Worm (Caenorhabditis elegans) whole organism, young adult: ENCODE data around the gene K08D12.8.

ENCODE experiments used
- B0336.3 ChIP-seq: fragments of 200-800 bp; sonication (Bioruptor generic); IDR thresholded peaks from 2 replicates; pipeline ENCODE4 v1.3.6; 2022; ENCODE audit warnings: missing genetic modification characterization, missing compliant biosample characterization
- C06A6.2 ChIP-seq: fragments of 200-800 bp; sonication (Bioruptor generic); conservative IDR thresholded peaks from 2 replicates; pipeline ENCODE4 v1.3.6; 2022; ENCODE audit warnings: missing genetic modification characterization, missing compliant biosample characterization
- F10E7.11 ChIP-seq: sonication (generic microtip); optimal IDR thresholded peaks from 2 replicates; lab custom pipeline; 2017; ENCODE audit warnings: mild to moderate bottlenecking, missing genetic modification characterization, moderate library complexity, missing compliant biosample characterization
- K11D2.4 ChIP-seq: fragments of 200-800 bp; sonication (Bioruptor generic); IDR thresholded peaks from 2 replicates; pipeline ENCODE4 v1.3.6; 2022; ENCODE audit warnings: missing genetic modification reagents, missing genetic modification characterization, missing compliant biosample characterization
- T26A5.8 ChIP-seq: sonication (generic microtip); optimal IDR thresholded peaks from 2 replicates; lab custom pipeline; 2016; ENCODE audit warnings: missing genetic modification characterization, missing compliant biosample characterization
- Y53F4B.3 ChIP-seq: fragments of 200-800 bp; sonication (Bioruptor generic); IDR thresholded peaks from 2 replicates; pipeline ENCODE4 v1.3.6; 2022; ENCODE audit warnings: missing genetic modification reagents, missing genetic modification characterization, missing compliant biosample characterization
- attf-5 ChIP-seq: fragments of 200-800 bp; sonication (Bioruptor generic); optimal IDR thresholded peaks from 2 replicates; lab custom pipeline; 2018; ENCODE audit warnings: mild to moderate bottlenecking, missing genetic modification characterization, missing compliant biosample characterization
- cebp-1 ChIP-seq, 2 experiments: fragments of 200-800 bp in 1 of 2; sonication (Bioruptor generic) in 1 of 2; sonication (generic microtip) in 1 of 2; IDR thresholded peaks in 1 of 2; optimal IDR thresholded peaks in 1 of 2; 2 replicates each; pipeline versions ENCODE4 v1.3.6 to Lab custom; 2017 to 2022; ENCODE audit warnings: missing compliant biosample characterization in 2 of 2, missing genetic modification characterization in 2 of 2, mild to moderate bottlenecking in 1 of 2, missing genetic modification reagents in 1 of 2, moderate library complexity in 1 of 2
- ceh-27 ChIP-seq: fragments of 200-800 bp; sonication (Bioruptor generic); optimal IDR thresholded peaks from 2 replicates; lab custom pipeline; 2018; ENCODE audit warnings: mild to moderate bottlenecking, missing genetic modification characterization, moderate library complexity, missing compliant biosample characterization
- ceh-91 ChIP-seq: fragments of 200-800 bp; sonication (Bioruptor generic); IDR thresholded peaks from 2 replicates; pipeline ENCODE4 v1.3.6; 2022; ENCODE audit warnings: missing genetic modification reagents, missing genetic modification characterization, missing compliant biosample characterization
- chd-7 ChIP-seq: sonication (generic microtip); optimal IDR thresholded peaks from 2 replicates; lab custom pipeline; 2016; ENCODE audit warnings: mild to moderate bottlenecking, missing genetic modification characterization, moderate library complexity, missing compliant biosample characterization
- die-1 ChIP-seq: sonication (generic microtip); optimal IDR thresholded peaks from 2 replicates; lab custom pipeline; 2016; ENCODE audit warnings: missing genotype, mild to moderate bottlenecking, missing genetic modification characterization, missing compliant biosample characterization
- dpl-1 ChIP-seq: fragments of 150-350 bp; optimal IDR thresholded peaks from 2 replicates; lab custom pipeline; 2014; ENCODE audit warnings: missing biosample characterization, missing genetic modification reagents, missing genetic modification characterization
- egrh-3 ChIP-seq: fragments of 200-800 bp; sonication (Bioruptor generic); IDR thresholded peaks from 2 replicates; pipeline ENCODE4 v1.3.6; 2022; ENCODE audit warnings: missing genetic modification reagents, missing genetic modification characterization, missing compliant biosample characterization
- hrde-1 ChIP-seq: sonication (generic microtip); optimal IDR thresholded peaks from 2 replicates; lab custom pipeline; 2016; ENCODE audit warnings: missing genetic modification characterization, mild to moderate bottlenecking, missing compliant biosample characterization, moderate library complexity, missing genotype, missing genetic modification reagents, borderline replicate concordance
- hsf-1 ChIP-seq: fragments of 200-800 bp; sonication (Bioruptor generic); IDR thresholded peaks from 2 replicates; pipeline ENCODE4 v1.3.6; 2022; ENCODE audit warnings: missing genetic modification reagents, missing genetic modification characterization, missing compliant biosample characterization
- lag-1 ChIP-seq: fragments of 200-800 bp; sonication (Bioruptor generic); IDR thresholded peaks from 2 replicates; pipeline ENCODE4 v1.3.6; 2022; ENCODE audit warnings: missing genetic modification reagents, missing genetic modification characterization, missing compliant biosample characterization
- let-607 ChIP-seq, 2 experiments: fragments of 200-800 bp in 1 of 2; sonication (Bioruptor generic) in 1 of 2; sonication (generic microtip) in 1 of 2; optimal IDR thresholded peaks; 2 replicates each; lab custom pipeline; 2016 to 2018; ENCODE audit warnings: mild to moderate bottlenecking in 2 of 2, missing compliant biosample characterization in 2 of 2, missing genetic modification characterization in 2 of 2, moderate library complexity in 2 of 2, missing genotype in 1 of 2
- lin-35 ChIP-seq, 3 experiments: fragments of 150-350 bp in 2 of 3; sonication (generic microtip) in 1 of 3; optimal IDR thresholded peaks; 2 replicates each; lab custom pipeline; 2014 to 2018; ENCODE audit warnings: missing biosample characterization in 3 of 3, missing genetic modification characterization in 3 of 3, missing genetic modification reagents in 3 of 3
- lin-40 ChIP-seq: sonication (generic microtip); optimal IDR thresholded peaks from 2 replicates; lab custom pipeline; 2016; ENCODE audit warnings: missing genetic modification characterization, mild to moderate bottlenecking, missing compliant biosample characterization, missing genotype, missing genetic modification reagents
- lsy-27 ChIP-seq: sonication (generic microtip); optimal IDR thresholded peaks from 2 replicates; lab custom pipeline; 2017; ENCODE audit warnings: missing genetic modification characterization, mild to moderate bottlenecking, missing compliant biosample characterization, antibody characterized with exemption, missing genotype, borderline replicate concordance; ENCODE audit not compliant: insufficient read depth
- madf-3 ChIP-seq: fragments of 200-800 bp; sonication (Bioruptor generic); IDR thresholded peaks from 2 replicates; pipeline ENCODE4 v1.3.6; 2022; ENCODE audit warnings: missing genetic modification reagents, missing genetic modification characterization, missing compliant biosample characterization
- madf-6 ChIP-seq: fragments of 200-800 bp; sonication (Bioruptor generic); IDR thresholded peaks from 2 replicates; pipeline ENCODE4 v1.3.6; 2022; ENCODE audit warnings: missing genetic modification reagents, missing genetic modification characterization, missing compliant biosample characterization
- mel-28 ChIP-seq: sonication (generic microtip); optimal IDR thresholded peaks from 2 replicates; lab custom pipeline; 2016; ENCODE audit warnings: borderline replicate concordance, mild to moderate bottlenecking, missing genetic modification characterization, missing compliant biosample characterization
- nhr-80 ChIP-seq: sonication (generic microtip); optimal IDR thresholded peaks from 2 replicates; lab custom pipeline; 2016; ENCODE audit warnings: missing genetic modification characterization, missing compliant biosample characterization
- rec-8 ChIP-seq, 2 experiments: sonication (generic microtip); optimal IDR thresholded peaks; 2 replicates each; lab custom pipeline; 2016; ENCODE audit warnings: mild to moderate bottlenecking in 2 of 2, missing genetic modification characterization in 2 of 2, missing genetic modification reagents in 2 of 2, missing genotype in 2 of 2, missing biosample characterization in 1 of 2, missing compliant biosample characterization in 1 of 2, moderate library complexity in 1 of 2
- repo-1 ChIP-seq: sonication (generic microtip); optimal IDR thresholded peaks from 2 replicates; lab custom pipeline; 2017; ENCODE audit warnings: mild to moderate bottlenecking, missing genetic modification characterization, missing compliant biosample characterization
- rpc-1 ChIP-seq, 2 experiments: fragments of 150-350 bp in 1 of 2; sonication (generic microtip) in 1 of 2; optimal IDR thresholded peaks; 2 replicates each; lab custom pipeline; 2014 to 2018; ENCODE audit warnings: missing biosample characterization in 1 of 2, missing genetic modification characterization in 1 of 2, missing genetic modification reagents in 1 of 2, missing genotype in 1 of 2
- sea-2 ChIP-seq: fragments of 200-800 bp; sonication (Bioruptor generic); IDR thresholded peaks from 2 replicates; pipeline ENCODE4 v1.3.6; 2022; ENCODE audit warnings: missing genetic modification characterization, missing compliant biosample characterization
- snpc-1.3 ChIP-seq: sonication (generic microtip); optimal IDR thresholded peaks from 2 replicates; lab custom pipeline; 2017; ENCODE audit warnings: missing genetic modification characterization, mild to moderate bottlenecking, missing compliant biosample characterization, antibody characterized with exemption, moderate library complexity, missing genotype, missing genetic modification reagents; ENCODE audit not compliant: insufficient read depth
- snpc-3.4 ChIP-seq: sonication (generic microtip); optimal IDR thresholded peaks from 2 replicates; lab custom pipeline; 2017; ENCODE audit warnings: missing genetic modification characterization, mild to moderate bottlenecking, missing compliant biosample characterization, antibody characterized with exemption, moderate library complexity, missing genotype, missing genetic modification reagents
- somi-1 ChIP-seq: fragments of 200-800 bp; sonication (Bioruptor generic); optimal IDR thresholded peaks from 2 replicates; lab custom pipeline; 2018; ENCODE audit warnings: mild to moderate bottlenecking, missing genetic modification characterization, missing compliant biosample characterization
- unc-130 ChIP-seq: sonication (generic microtip); optimal IDR thresholded peaks from 2 replicates; lab custom pipeline; 2016; ENCODE audit warnings: missing genetic modification reagents, missing genetic modification characterization, missing compliant biosample characterization
- unc-62 ChIP-seq: fragments of 150-350 bp; optimal IDR thresholded peaks from 2 replicates; lab custom pipeline; 2014; ENCODE audit warnings: missing biosample characterization, missing genetic modification reagents, missing genetic modification characterization
- ztf-22 ChIP-seq: fragments of 200-800 bp; sonication (Bioruptor generic); optimal IDR thresholded peaks from 2 replicates; lab custom pipeline; 2018; ENCODE audit warnings: mild to moderate bottlenecking, missing genetic modification characterization, moderate library complexity, missing compliant biosample characterization
- ztf-26 ChIP-seq: sonication (generic microtip); optimal IDR thresholded peaks from 2 replicates; lab custom pipeline; 2017; ENCODE audit warnings: missing genetic modification characterization, missing compliant biosample characterization
- ztf-3 ChIP-seq: fragments of 200-800 bp; sonication (Bioruptor generic); optimal IDR thresholded peaks from 2 replicates; lab custom pipeline; 2018; ENCODE audit warnings: mild to moderate bottlenecking, missing genetic modification characterization, missing compliant biosample characterization
- ztf-6 ChIP-seq: fragments of 200-800 bp; sonication (Bioruptor generic); IDR thresholded peaks from 2 replicates; pipeline ENCODE4 v1.3.6; 2022; ENCODE audit warnings: missing genetic modification reagents, missing genetic modification characterization, missing compliant biosample characterization

The K08D12.8 gene

ce11 chrIV:1745453-1746051, 19.6 kb downstream of the K08D12.8 start, which contains the start of the genes Y41D4A.6 and Y41D4A.4 (continued):
- TF ChIP-seq madf-3 (GFP tag; lab: Robert Waterston, UW) (peak; percentile 72; the same call in 1 of the 2 replicates), mel-28 (peak; percentile 64), B0336.3 (GFP tag; lab: Robert Waterston, UW) (peak; percentile 51; the same call in 1 of the 2 replicates), ceh-27 (GFP tag; lab: Kevin White, UChicago) (peak; percentile 81), lin-35 (GFP tag; optimal IDR thresholded peaks at IDR 0.05; lab: Kevin White, UChicago) (peak in 1 of 3 experiments; percentile 15), ceh-91 (GFP tag; lab: Robert Waterston, UW) (peak; percentile 76), T26A5.8 (no peak), hrde-1 (tag; lab: Kevin White, UChicago) (no peak), unc-62 (GFP tag; lab: Kevin White, UChicago) (no peak), die-1 (tag; lab: Kevin White, UChicago) (peak; percentile 12), snpc-1.3 (tag; lab: Kevin White, UChicago) (peak; percentile 25)

- TF ChIP-seq attf-5: no peak
- no peak for TF ChIP-seq chd-7 (tag; lab: Kevin White, UChicago)
- peak; percentile 40; the same call in 1 of the 2 replicates for TF ChIP-seq madf-6 (GFP tag; lab: Robert Waterston, UW)
- no peak for TF ChIP-seq unc-130
- no peak for TF ChIP-seq ztf-3 (GFP tag; lab: Kevin White, UChicago)
- no peak for TF ChIP-seq C06A6.2 (GFP tag; lab: Robert Waterston, UW)
- TF ChIP-seq let-607 (tag; optimal IDR thresholded peaks at IDR 0.05; lab: Kevin White, UChicago): no peak
- TF ChIP-seq rpc-1 (optimal IDR thresholded peaks at IDR 0.05; lab: Kevin White, UChicago): no peak
- no peak for TF ChIP-seq rpc-1 (tag; optimal IDR thresholded peaks at IDR 0.05; lab: Kevin White, UChicago)
- TF ChIP-seq lsy-27 (tag; lab: Kevin White, UChicago): no peak
- no peak for TF ChIP-seq F10E7.11 (tag; lab: Kevin White, UChicago)
- no peak for TF ChIP-seq repo-1 (tag; lab: Kevin White, UChicago)
- TF ChIP-seq ztf-22 (GFP tag; lab: Kevin White, UChicago): no peak
- TF ChIP-seq nhr-80 (tag; lab: Kevin White, UChicago): no peak
- no peak for TF ChIP-seq cebp-1 (GFP tag; IDR thresholded peaks at IDR 0.05; lab: Robert Waterston, UW)
- TF ChIP-seq cebp-1 (tag; optimal IDR thresholded peaks at IDR 0.05; lab: Kevin White, UChicago): peak; percentile 28
- no peak for TF ChIP-seq lin-40 (tag; lab: Kevin White, UChicago)
- TF ChIP-seq sea-2 (GFP tag; lab: Robert Waterston, UW): no peak
- no peak for TF ChIP-seq snpc-3.4 (tag; lab: Kevin White, UChicago)
- TF ChIP-seq lag-1 (GFP tag; lab: Robert Waterston, UW): no peak
- no peak for TF ChIP-seq rec-8 (tag; optimal IDR thresholded peaks at IDR 0.05; lab: Kevin White, UChicago)
- no peak for TF ChIP-seq dpl-1 (GFP tag; lab: Kevin White, UChicago)
- no peak for TF ChIP-seq ztf-26 (tag; lab: Kevin White, UChicago)
- no peak for TF ChIP-seq hsf-1
- TF ChIP-seq egrh-3 (GFP tag; lab: Robert Waterston, UW): peak; percentile 38; the same call in 1 of the 2 replicates
- no peak for TF ChIP-seq somi-1 (GFP tag; lab: Kevin White, UChicago)
- 0 out of 2 replicates have a peak, but pooled peaks have one; percentile 27 for TF ChIP-seq K11D2.4
- TF ChIP-seq ztf-6 (GFP tag; lab: Robert Waterston, UW): no peak
- no peak for TF ChIP-seq Y53F4B.3 (GFP tag; lab: Robert Waterston, UW)
Observed at ce11 chrIV:1751243-1751642, 25.3 kb downstream of the K08D12.8 start.
